Worm (Caenorhabditis elegans): ENCODE data around the gene F19G12.3.

DNA sequence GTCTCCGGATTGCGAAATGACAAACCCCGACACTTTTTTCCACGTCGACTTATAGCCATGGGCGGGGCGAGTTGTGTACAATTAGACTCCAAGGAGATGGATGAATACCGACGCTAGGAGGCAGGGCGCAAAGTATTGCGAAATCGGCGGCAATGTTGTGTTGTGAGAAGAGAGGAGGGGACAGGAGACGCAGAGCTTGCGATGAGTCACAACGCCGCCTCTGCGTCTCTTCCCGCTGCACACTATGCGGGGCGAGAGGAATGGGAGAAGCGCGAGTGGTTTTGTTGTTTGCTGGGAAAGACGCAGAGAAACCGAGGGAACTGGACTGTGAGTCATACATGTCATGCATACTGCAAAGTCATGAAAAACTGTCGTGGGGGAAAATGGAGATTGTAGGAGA, 29.8 kb downstream of the F19G12.3 start:
- TF ChIP-seq skn-1 (tag; optimal IDR thresholded peaks at IDR 0.05) (peak; percentile 75), unc-39 (tag; optimal IDR thresholded peaks at IDR 0.05) (peak; percentile 22), zag-1 (tag; optimal IDR thresholded peaks at IDR 0.05) (peak; percentile 82), lin-39 (tag; optimal IDR thresholded peaks at IDR 0.05) (no peak), nhr-77 (tag; optimal IDR thresholded peaks at IDR 0.05) (peak; percentile 12)

Data from whole organism, L2 larva.